Fruit fly (Drosophila melanogaster) whole organism, pupa: ENCODE measurements around the gene CG32263.

Source experiments
- CG10348 ChIP-seq: fragments of 200-800 bp; sonication (Bioruptor generic); IDR thresholded peaks from 2 replicates; pipeline ENCODE4 v1.3.6; 2022; ENCODE audit warnings: missing biosample characterization, missing genetic modification characterization
- CG12605 ChIP-seq: fragments of 200-800 bp; sonication (Bioruptor generic); IDR thresholded peaks from 2 replicates; pipeline ENCODE4 v1.3.6; 2022; ENCODE audit warnings: missing biosample characterization, missing genetic modification characterization
- CG13204 ChIP-seq: fragments of 200-800 bp; sonication (Bioruptor generic); optimal IDR thresholded peaks from 2 replicates; lab custom pipeline; 2018; ENCODE audit warnings: missing biosample characterization, mild to moderate bottlenecking, missing genetic modification characterization, moderate library complexity
- CG14655 ChIP-seq: fragments of 200-800 bp; sonication (Bioruptor generic); optimal IDR thresholded peaks from 3 replicates; lab custom pipeline; 2017; ENCODE audit warnings: mild to moderate bottlenecking, missing biosample characterization, missing genetic modification reagents, missing genetic modification characterization
- CG15710 ChIP-seq: fragments of 200-800 bp; sonication (Bioruptor generic); optimal IDR thresholded peaks from 2 replicates; lab custom pipeline; 2018; ENCODE audit warnings: missing biosample characterization, mild to moderate bottlenecking, missing genetic modification characterization, moderate library complexity
- CG17806 ChIP-seq: fragments of 200-800 bp; sonication (Bioruptor generic); optimal IDR thresholded peaks from 2 replicates; lab custom pipeline; 2018; ENCODE audit warnings: missing biosample characterization, mild to moderate bottlenecking, missing genetic modification characterization, moderate library complexity
- CG32121 ChIP-seq: fragments of 200-800 bp; sonication (Bioruptor generic); IDR thresholded peaks from 2 replicates; pipeline ENCODE4 v1.3.6; 2022; ENCODE audit warnings: missing biosample characterization, missing genetic modification characterization
- CG34367 ChIP-seq: fragments of 200-800 bp; sonication (Bioruptor generic); optimal IDR thresholded peaks from 2 replicates; lab custom pipeline; 2018; ENCODE audit warnings: missing biosample characterization, mild to moderate bottlenecking, missing genetic modification characterization
- CG4496 ChIP-seq: fragments of 200-800 bp; sonication (Bioruptor generic); IDR thresholded peaks from 3 replicates; pipeline ENCODE4 v1.3.6; 2022; ENCODE audit warnings: missing biosample characterization, missing genetic modification characterization
- CG8159 ChIP-seq: fragments of 200-800 bp; sonication (Bioruptor generic); optimal IDR thresholded peaks from 3 replicates; lab custom pipeline; 2018; ENCODE audit warnings: missing biosample characterization, mild to moderate bottlenecking, missing genetic modification characterization, moderate library complexity
- CG8301 ChIP-seq: fragments of 200-800 bp; sonication (Bioruptor generic); optimal IDR thresholded peaks from 2 replicates; lab custom pipeline; 2018; ENCODE audit warnings: missing biosample characterization, mild to moderate bottlenecking, missing genetic modification characterization
- CG9948 ChIP-seq: fragments of 200-800 bp; sonication (Bioruptor generic); optimal IDR thresholded peaks from 2 replicates; lab custom pipeline; 2018; ENCODE audit warnings: missing biosample characterization, mild to moderate bottlenecking, missing genetic modification characterization, moderate library complexity
- D1 ChIP-seq: fragments of 200-800 bp; sonication (Bioruptor generic); optimal IDR thresholded peaks from 2 replicates; lab custom pipeline; 2018; ENCODE audit warnings: missing biosample characterization, mild to moderate bottlenecking, missing genetic modification characterization, moderate library complexity
- EcR ChIP-seq: fragments of 200-800 bp; sonication (Bioruptor generic); optimal IDR thresholded peaks from 3 replicates; lab custom pipeline; 2019; ENCODE audit warnings: missing biosample characterization, missing genetic modification characterization, mild to moderate bottlenecking, moderate library complexity, missing genetic modification reagents
- Ets98B ChIP-seq: fragments of 200-800 bp; sonication (Bioruptor generic); IDR thresholded peaks from 2 replicates; pipeline ENCODE4 v1.3.6; 2022; ENCODE audit warnings: missing biosample characterization, missing genetic modification characterization
- Pif1A ChIP-seq: fragments of 200-800 bp; sonication (Bioruptor generic); optimal IDR thresholded peaks from 3 replicates; lab custom pipeline; 2016; ENCODE audit warnings: missing biosample characterization, missing genetic modification characterization
- Pif1B ChIP-seq: fragments of 200-800 bp; sonication (Bioruptor generic); optimal IDR thresholded peaks from 3 replicates; lab custom pipeline; 2016; ENCODE audit warnings: missing biosample characterization, missing genetic modification characterization
- Snoo ChIP-seq: fragments of 200-800 bp; sonication (Bioruptor generic); optimal IDR thresholded peaks from 3 replicates; lab custom pipeline; 2017; ENCODE audit warnings: missing biosample characterization, mild to moderate bottlenecking, missing genetic modification characterization, inconsistent platforms
- fd96Ca ChIP-seq: fragments of 200-800 bp; sonication (Bioruptor generic); IDR thresholded peaks from 3 replicates; pipeline ENCODE4 v1.3.6; 2022; ENCODE audit warnings: missing biosample characterization, missing genetic modification characterization
- gl ChIP-seq: fragments of 200-800 bp; sonication (Bioruptor generic); optimal IDR thresholded peaks from 2 replicates; lab custom pipeline; 2018; ENCODE audit warnings: missing biosample characterization, mild to moderate bottlenecking, missing genetic modification characterization
- rn ChIP-seq: fragments of 200-800 bp; sonication (Bioruptor generic); IDR thresholded peaks from 2 replicates; pipeline ENCODE4 v1.3.6; 2022; ENCODE audit warnings: missing biosample characterization, missing genetic modification characterization

Gene CG32263

dm6 chr3L:3765782-3766520 is 45.0 kb downstream of the CG32263 start:
- TF ChIP-seq CG12605 (GFP tag; lab: Robert Waterston, UW) (peak; percentile 83), CG34367 (tag; lab: Kevin White, UChicago) (peak; percentile 52), CG13204 (GFP tag; lab: Kevin White, UChicago) (peak; percentile 50), CG14655 (GFP tag; lab: Kevin White, UChicago) (peak; percentile 51), CG15710 (tag; lab: Kevin White, UChicago) (peak; percentile 65), CG9948 (tag; lab: Kevin White, UChicago) (peak; percentile 48), Snoo (tag; lab: Kevin White, UChicago) (peak; percentile 45), Pif1B (GFP tag; lab: Kevin White, UChicago) (peak; percentile 23), CG10348 (GFP tag; lab: Robert Waterston, UW) (no peak), gl (tag; lab: Kevin White, UChicago) (peak; percentile 85), EcR (GFP tag; lab: Kevin White, UChicago) (peak; percentile 48), Pif1A (GFP tag; lab: Kevin White, UChicago) (peak; percentile 59), CG8301 (tag; lab: Kevin White, UChicago) (peak; percentile 32), CG32121 (GFP tag; lab: Robert Waterston, UW) (peak; percentile 42), CG8159 (tag; lab: Kevin White, UChicago) (peak; percentile 44), Ets98B (GFP tag; lab: Robert Waterston, UW) (peak; percentile 57), CG17806 (tag; lab: Kevin White, UChicago) (peak; percentile 6), rn (GFP tag; lab: Robert Waterston, UW) (no peak), fd96Ca (GFP tag; lab: Robert Waterston, UW) (peak; percentile 82; the same call in 2 of the 3 replicates), CG4496 (GFP tag; lab: Robert Waterston, UW) (peak; percentile 73), D1 (tag; lab: Kevin White, UChicago) (no peak)
- TF ChIP-seq, all 21 proteins: peak for 18

dm6 chr3L:3764338-3764737 is 46.6 kb downstream of the CG32263 start:
- no peak for TF ChIP-seq rn (GFP tag; lab: Robert Waterston, UW)

dm6 chr3L:3763335-3763734 is 47.6 kb downstream of the CG32263 start:
- TF ChIP-seq Pif1B (GFP tag; lab: Kevin White, UChicago) (no peak), rn (GFP tag; lab: Robert Waterston, UW) (0 out of 2 replicates have a peak, but pooled peaks have one; percentile 5)

dm6 chr3L:3760395-3760997 is 50.4 kb downstream of the CG32263 start:
- TF ChIP-seq EcR (GFP tag; lab: Kevin White, UChicago) (peak; percentile 54), Ets98B (GFP tag; lab: Robert Waterston, UW) (no peak), Pif1B (GFP tag; lab: Kevin White, UChicago) (no peak), CG13204 (GFP tag; lab: Kevin White, UChicago) (no peak), rn (GFP tag; lab: Robert Waterston, UW) (no peak), Pif1A (GFP tag; lab: Kevin White, UChicago) (no peak)
